Worm (Caenorhabditis elegans) whole organism, dauer: ENCODE data around the gene pcm-1.

Experiments
- unc-62 ChIP-seq: sonication (generic microtip); optimal IDR thresholded peaks from 2 replicates; lab custom pipeline; 2017; ENCODE audit warnings: missing biosample characterization, missing genetic modification reagents, missing genetic modification characterization

pcm-1 gene

DNA sequence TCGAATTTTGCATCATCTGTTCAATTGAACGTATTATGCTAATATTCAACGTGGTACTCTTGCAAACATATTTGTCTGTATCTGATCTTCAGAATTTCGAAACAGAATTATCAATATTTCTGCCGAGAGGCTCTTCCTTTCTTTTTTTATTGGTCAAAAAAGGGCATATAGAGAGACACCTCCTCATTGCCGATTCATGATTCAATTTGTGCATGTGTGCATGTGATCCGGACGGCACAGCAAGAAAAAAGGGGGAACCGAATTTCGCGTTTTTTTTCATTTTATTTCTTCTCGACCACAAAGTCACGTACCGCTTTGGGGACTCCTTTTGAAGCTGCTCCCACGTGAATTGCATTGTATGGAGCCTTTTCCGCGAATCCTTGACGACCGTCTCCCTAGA, 2.2 kb downstream of the pcm-1 start, which contains the start of gene mcp-1:
Gene mcp-1 (plus strand): TSS at position 292 of the 400 bp plus-strand sequence.
- no peak for TF ChIP-seq unc-62

DNA sequence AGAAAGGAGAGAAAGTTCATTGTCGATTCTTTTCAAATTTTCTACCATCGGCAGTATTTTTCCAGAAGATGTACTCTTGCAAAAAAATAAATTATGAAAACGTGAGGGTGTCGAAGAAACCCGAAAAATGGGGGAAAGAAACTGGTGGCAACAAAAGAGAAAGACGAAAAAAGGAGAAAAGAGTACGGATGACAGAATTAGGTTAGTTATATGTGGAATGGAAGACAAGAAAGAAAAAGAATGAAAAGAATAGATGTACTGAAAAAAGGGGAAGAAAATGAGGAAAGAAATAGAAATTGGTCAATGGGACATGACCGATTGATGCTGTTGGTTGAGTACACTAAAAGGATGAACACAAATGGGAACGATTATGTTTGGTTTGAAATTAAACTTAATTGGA, 8.1 kb downstream of the pcm-1 start:
- TF ChIP-seq unc-62 = no peak

DNA sequence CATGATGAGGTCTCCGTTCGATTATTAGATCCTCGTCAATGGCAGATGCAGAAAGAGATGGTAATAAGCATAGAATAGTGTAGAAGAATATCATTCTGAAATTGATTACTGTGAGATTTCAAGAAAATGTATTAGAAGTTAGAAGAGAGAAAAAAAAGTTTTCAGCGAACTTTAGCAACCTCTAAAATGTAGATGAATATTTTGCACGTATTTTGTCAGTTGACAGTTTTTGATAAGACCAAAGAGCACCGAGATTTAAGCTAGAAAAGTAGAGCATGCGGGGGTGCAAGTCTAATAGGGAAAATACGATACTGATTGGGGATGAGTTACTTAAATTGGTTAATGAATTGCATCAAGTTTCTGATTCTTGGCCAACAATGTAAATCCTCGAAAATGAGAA, 8.9 kb downstream of the pcm-1 start, which contains the start of gene M03F8.6:
Gene M03F8.6 (minus strand): TSS at position 101 of the 400 bp plus-strand sequence.
- no peak for TF ChIP-seq unc-62

DNA sequence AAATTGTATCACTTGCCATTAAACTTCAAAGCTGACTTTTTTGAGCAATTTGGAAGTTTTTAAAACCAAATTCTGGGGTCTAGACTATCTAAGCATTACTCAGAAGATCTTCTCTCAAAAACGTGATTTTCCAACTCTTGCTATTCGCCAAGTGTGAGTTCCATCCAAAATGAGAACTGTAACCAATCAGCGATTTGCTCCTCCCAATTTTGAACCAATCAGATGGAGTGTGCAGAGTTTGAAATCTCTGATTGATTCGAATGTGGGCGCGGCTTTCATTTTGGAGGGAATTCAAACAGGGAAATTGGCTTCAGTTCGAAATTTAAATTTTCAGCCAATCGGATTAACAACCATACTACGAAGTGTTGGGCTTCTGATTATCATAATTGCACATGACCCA, 10.6 kb downstream of the pcm-1 start:
- TF ChIP-seq unc-62 = no peak

DNA sequence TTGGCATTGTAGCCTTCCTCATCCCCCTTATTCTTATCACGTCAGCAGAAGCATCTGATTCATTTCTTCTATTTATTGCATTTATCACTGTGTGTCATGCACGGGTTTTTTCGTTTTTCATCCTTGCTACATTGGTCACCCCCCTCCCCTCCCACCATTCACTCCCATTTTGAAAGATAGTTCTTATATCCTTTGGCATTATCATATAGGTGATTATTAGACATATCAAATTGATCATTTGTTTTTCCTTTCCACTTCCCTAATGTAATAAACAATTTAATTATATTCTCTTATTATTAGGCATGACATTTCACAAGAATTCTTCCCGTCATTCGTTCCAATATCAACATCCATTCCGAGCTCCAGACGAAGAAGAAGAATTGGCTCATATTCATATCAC, 12.5 kb downstream of the pcm-1 start, which contains the start of gene M03F8.1:
Gene M03F8.1 (plus strand): TSS at position 301 of the 400 bp plus-strand sequence.
- no peak for TF ChIP-seq unc-62

DNA sequence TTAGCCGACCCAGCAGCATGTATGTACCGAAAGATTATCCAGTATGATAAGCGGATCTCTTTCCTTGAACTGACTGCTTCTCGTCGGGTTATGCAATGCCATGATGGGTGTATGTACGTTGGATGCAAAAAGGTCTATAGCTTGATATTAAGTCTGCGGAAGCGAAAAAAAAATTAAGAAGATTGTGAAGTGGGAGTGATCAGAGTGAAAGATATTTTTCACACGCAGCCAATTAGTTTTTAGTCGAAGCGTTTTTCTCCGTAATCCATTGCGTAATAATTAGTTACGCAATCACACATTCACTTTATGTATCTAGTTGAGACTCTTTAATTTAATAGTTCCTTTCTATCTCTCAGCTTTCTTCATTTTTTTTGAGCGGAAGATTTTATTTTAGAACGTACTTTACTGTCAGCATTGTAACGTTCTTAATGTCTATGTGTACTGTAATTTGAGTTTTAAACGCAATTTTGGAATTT, 14.0 kb downstream of the pcm-1 start:
- TF ChIP-seq unc-62 = no peak

DNA sequence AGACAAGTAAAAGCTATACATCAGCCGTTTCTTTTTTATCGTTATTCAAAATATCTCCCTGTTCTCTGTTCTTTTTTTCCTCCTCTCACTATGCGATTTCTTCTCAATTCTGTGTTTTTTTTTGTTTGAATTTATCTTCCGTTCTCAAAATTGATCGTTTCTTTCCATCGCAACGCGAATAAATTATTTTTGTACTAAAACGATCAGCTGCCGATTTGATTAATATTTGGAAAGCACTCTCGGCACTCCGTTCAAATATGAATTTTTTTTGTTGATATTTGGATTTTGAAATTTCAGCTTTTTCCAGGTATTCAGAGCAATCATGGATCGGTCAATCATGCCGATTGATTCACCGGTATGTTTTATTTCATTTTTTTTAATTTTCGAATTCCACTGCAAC, 20.5 kb downstream of the pcm-1 start, which contains the start of gene pst-1:
Gene pst-1 (plus strand): TSS at position 301 of the 400 bp plus-strand sequence.
- TF ChIP-seq unc-62 = no peak

DNA sequence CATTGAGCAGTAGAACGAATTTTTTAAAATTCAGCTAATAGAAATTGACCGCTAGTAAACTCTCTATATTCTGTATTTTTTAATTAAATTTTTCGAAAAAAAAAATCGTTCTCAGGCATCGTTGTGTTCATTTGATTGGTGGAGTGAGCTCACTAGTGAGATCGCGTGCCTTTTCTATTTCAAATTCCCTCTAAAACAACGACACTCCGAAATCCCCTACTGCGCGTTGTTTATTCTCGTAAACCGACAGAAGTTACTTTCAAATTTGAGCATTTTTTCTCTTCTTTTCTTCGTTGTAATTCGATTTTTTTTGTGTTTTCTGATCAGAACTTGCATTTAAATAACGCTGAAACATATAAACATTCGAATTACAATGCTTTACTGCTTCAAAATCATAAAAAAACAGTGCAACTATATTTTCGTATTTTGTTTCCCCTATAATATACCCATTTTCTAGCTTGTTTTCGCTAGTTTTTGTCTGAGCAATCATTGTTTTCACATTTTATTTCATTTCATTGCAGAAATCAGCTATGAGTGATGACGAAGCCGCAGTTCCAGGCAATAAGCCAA, 24.1 kb downstream of the pcm-1 start, which contains the start of gene syf-3:
Gene syf-3 (plus strand): TSS at position 520 of the 570 bp plus-strand sequence.
- no peak for TF ChIP-seq unc-62

DNA sequence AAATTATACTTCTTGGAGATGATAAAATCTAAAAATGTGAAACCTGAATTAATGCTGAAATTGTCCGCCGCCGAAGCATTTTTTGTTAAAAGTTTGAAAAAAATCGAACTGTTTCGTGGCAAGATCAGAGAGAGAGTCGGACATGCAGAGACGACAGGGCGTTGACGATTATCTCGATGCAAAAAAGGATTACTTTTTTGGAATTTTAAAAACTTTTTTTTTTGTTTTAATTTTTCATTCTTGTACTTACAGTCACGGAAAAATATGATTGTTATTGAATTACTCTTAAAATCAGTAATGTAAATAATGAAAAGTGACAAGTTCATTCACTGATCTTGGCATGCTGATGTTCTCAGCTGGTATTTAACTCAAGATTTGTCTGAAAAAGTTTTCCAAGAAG, 27.0 kb downstream of the pcm-1 start, which contains the start of the genes M03F8.5 and M03F8.7:
Gene M03F8.5 (minus strand): TSS at position 101 of the 400 bp plus-strand sequence.
Gene M03F8.7 (plus strand): TSS at position 249 of the 400 bp plus-strand sequence.
- TF ChIP-seq unc-62 = no peak

DNA sequence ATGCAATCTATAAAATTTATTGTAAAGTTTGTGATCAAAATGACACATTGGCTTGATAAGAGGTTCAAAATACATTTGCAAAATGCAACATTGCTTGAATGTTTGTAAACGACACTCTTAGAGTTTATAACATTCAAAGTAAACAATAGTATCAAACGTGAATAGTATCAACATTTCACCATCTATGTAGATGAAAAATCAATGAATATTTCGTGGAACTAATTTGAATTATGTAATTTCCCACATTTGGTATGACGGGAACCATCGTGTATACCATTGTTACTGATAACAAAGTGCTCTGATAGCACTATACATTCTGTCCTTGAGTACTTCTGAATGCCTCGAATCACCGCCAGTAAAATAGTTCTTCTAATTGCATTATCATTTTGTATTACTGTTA, 33.1 kb downstream of the pcm-1 start, which contains the start of gene galt-1:
Gene galt-1 (plus strand): TSS at position 318 of the 400 bp plus-strand sequence.
- TF ChIP-seq unc-62 = no peak

DNA sequence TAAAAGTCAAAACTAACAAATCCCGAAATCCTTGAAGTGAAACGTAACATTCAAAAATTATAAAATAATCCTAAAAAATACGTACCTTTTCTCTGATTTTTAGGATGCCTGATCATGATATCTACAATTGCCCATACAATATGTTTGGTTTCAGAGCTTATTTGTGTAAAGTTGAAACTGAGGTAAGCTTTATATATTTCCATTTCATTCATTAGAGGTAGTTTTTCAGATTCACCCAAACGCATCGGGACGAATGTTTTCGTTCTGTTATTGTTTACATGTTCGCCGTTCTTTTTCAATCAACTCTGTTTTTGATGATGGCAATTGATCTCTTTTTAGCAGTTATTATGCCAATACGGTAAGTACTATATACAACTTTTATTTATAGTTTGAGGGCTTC, 35.7 kb downstream of the pcm-1 start:
- TF ChIP-seq unc-62 = no peak

DNA sequence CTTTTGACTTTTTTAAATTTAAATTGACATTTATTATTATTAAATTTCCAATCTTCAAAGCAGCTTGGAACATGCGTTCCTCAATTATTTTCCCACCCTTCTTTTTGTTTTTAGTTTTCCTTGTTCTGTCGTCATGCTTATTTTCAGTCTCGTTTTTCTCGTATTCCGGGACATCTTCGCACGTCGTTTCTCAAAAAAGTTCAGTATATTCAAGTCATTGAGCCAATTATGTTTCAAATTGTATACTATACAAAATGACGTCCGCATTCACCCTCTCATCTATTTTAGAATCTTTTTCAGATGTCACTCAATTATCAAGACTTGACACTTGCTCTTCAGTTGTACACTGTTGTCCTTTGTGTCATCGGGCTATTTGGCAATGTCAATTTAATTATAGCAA, 36.3 kb downstream of the pcm-1 start, which contains the start of gene srsx-17:
Gene srsx-17 (plus strand): TSS at position 301 of the 400 bp plus-strand sequence.
- no peak for TF ChIP-seq unc-62

DNA sequence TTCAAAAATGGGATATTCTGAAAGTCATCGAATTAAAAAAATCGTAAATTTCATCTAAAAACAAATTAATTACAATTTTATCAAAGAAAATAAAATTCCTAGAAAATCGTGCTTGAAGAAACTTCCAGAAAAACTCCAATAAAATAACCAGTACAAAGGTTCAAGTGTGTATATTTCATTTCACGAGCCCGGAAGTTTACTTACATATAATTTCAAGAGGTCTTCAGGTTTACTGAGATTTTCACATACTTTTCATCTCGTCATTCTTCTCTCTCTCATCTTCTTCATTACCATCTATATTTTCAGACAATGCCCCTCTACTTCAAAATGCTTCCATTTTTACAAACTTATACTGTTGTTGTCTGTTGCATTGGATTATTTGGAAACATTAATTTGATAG, 41.4 kb downstream of the pcm-1 start, which contains the start of gene srsx-18:
Gene srsx-18 (plus strand): TSS at position 301 of the 400 bp plus-strand sequence.
- TF ChIP-seq unc-62 = no peak

DNA sequence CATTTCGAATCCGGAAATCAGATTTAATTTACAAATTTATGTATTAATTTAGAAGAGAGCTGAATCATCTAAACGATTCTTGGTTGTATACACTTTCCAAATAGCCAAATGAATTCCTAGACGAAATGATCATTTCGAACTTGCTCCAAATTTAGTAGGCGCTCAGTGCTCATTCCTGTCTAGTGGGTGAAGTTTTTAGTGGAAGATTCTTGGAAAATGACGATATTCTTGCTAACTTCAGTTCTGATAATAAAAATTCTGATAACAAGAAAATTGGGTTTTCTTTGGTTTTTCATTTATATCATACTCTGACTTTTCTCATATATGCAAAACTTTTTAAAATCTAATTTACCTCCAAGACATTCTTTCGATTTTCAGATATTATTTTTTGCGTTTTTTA, 41.9 kb downstream of the pcm-1 start:
- TF ChIP-seq unc-62 = no peak

DNA sequence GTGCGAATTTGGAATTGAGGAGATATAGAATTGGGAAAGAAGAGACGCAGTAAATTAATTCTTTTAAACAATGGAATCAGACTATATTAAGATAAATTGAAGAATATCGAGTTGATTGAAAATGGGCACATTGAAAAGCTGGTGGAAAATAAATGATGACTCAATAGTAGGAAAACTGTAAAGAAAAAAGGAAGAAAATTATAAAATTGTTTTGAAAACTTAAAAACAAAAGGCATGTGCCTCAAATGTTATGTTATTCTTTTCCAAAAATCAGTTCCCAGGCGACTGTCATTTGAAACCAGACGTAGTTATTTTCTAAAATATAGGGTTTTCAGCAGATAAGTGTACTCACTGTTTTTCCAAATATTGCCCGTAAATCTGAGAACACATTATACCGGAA, 43.8 kb downstream of the pcm-1 start, which contains the start of gene C04E6.12:
Gene C04E6.12 (minus strand): TSS at position 101 of the 400 bp plus-strand sequence.
- no peak for TF ChIP-seq unc-62

DNA sequence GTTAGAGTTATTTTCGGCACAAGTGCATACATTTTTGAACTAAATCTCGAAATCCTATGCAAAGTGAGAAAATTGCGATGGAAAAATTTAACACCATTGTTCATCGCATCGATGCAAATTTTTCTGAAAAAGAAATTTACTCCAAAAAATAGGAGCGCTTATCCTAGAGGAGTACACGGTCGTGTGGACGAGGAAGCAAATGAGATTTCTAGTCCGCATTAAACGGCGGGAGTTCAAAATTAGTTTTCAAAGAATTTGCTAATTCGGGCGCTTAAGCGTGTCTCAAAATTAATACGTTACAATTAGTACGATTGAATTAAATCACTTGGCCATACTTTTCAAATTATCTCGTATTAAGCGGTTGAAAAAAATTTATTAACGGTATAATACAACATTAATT, 46.0 kb downstream of the pcm-1 start, which contains the start of gene lrpr-1:
Gene lrpr-1 (minus strand): TSS at position 185 of the 400 bp plus-strand sequence.
- TF ChIP-seq unc-62 = no peak

DNA sequence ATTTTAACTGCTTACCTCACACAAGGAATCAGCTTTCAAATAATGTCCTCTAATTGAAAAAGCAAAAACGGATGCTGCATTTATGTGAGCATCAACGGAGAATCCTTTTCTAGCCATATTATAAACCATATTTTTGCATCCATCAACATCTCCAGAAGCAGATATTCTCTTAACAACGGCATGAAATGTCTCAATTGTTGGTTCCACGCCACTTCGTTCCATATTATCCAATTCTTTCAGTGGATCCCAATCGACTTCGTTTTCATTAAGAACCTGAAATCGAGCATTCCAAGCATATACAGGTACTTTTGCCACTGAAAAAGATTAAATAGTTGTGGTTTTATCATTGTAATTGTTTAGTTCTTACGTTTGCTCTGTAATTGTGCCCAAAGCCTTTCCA, 46.8 kb downstream of the pcm-1 start:
- TF ChIP-seq unc-62 = no peak

DNA sequence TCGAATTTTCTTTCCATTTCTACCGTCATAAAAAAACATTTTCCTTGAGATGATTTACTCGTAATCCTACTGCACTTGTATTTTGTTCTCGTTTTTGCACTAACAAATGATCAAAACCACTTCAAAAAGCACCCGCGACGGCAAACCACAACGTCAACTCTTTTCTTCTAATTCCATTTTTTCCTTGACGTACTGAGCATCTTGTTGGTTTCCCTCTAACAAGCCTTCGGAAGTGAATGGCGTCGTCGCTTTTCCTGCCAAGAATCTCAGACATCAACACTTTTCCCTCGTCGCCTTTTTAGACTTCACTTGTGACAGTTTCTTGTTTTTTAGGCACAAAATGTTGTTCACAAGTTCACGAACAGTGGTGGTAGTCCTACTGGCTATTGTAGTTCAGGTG, 51.3 kb downstream of the pcm-1 start, which contains the start of gene C04E6.13:
Gene C04E6.13 (plus strand): TSS at position 301 of the 400 bp plus-strand sequence.
- TF ChIP-seq unc-62 = no peak
